Worm (Caenorhabditis elegans) whole organism, late embryonic: ENCODE data around the gene C33A11.2.

Experiments used
- C38D4.7 ChIP-seq: fragments of 200-800 bp; sonication (Bioruptor generic); optimal IDR thresholded peaks from 2 replicates; lab custom pipeline; 2018; ENCODE audit warnings: mild to moderate bottlenecking, missing genetic modification characterization, moderate library complexity, missing compliant biosample characterization
- hlh-30 ChIP-seq: sonication (generic microtip); optimal IDR thresholded peaks from 2 replicates; lab custom pipeline; 2017; ENCODE audit warnings: antibody characterized with exemption, missing genetic modification characterization, missing compliant biosample characterization; ENCODE audit not compliant: insufficient read depth
- hlh-6 ChIP-seq: sonication (generic microtip); optimal IDR thresholded peaks from 2 replicates; lab custom pipeline; 2016; ENCODE audit warnings: missing genotype, missing genetic modification characterization, missing compliant biosample characterization
- syd-9 ChIP-seq: sonication (generic microtip); optimal IDR thresholded peaks from 2 replicates; lab custom pipeline; 2016; ENCODE audit warnings: mild to moderate bottlenecking, missing genetic modification characterization, moderate library complexity, missing compliant biosample characterization

DNA sequence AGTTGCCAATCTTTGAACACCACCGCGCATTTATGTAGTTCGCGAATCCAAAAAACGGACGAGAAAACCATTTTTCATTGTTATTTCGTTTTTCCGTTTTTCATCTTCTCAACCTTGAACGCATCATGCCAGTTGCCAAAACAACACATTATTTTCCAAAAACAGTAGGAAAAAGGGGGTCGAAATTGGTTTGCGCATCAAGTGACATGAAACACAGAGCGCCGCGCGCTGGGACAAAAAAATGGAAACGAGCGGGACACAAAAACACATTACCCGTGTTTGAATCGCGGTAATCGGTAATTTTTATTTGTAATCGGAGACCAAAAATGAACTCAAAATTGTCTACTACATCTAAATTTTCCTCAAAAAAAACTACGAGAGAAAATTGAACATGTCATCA lies 29.4 kb upstream of the C33A11.2 start:
- TF ChIP-seq hlh-6 (no peak), C38D4.7 (GFP tag; lab: Kevin White, UChicago) (no peak), hlh-30 (tag; lab: Kevin White, UChicago) (no peak), syd-9 (tag; lab: Kevin White, UChicago) (no peak)
